Worm (Caenorhabditis elegans) whole organism, late embryonic: ENCODE measurements around the gene zfp-1.

Experiments used
- C08G9.2 ChIP-seq: sonication (generic microtip); optimal IDR thresholded peaks from 2 replicates; lab custom pipeline; 2016; ENCODE audit warnings: mild to moderate bottlenecking, missing genetic modification characterization, moderate library complexity, missing compliant biosample characterization
- C38D4.7 ChIP-seq: fragments of 200-800 bp; sonication (Bioruptor generic); optimal IDR thresholded peaks from 2 replicates; lab custom pipeline; 2018; ENCODE audit warnings: mild to moderate bottlenecking, missing genetic modification characterization, moderate library complexity, missing compliant biosample characterization
- T23F11.4 ChIP-seq: fragments of 200-800 bp; sonication (Bioruptor generic); optimal IDR thresholded peaks from 2 replicates; lab custom pipeline; 2018; ENCODE audit warnings: mild to moderate bottlenecking, missing genetic modification characterization, missing compliant biosample characterization
- ceh-18 ChIP-seq: sonication (generic microtip); optimal IDR thresholded peaks from 2 replicates; lab custom pipeline; 2016; ENCODE audit warnings: missing genetic modification characterization, missing compliant biosample characterization
- ceh-22 ChIP-seq: sonication (generic microtip); optimal IDR thresholded peaks from 2 replicates; lab custom pipeline; 2017; ENCODE audit warnings: missing biosample characterization, missing genetic modification characterization
- ceh-24 ChIP-seq: sonication (generic microtip); optimal IDR thresholded peaks from 2 replicates; lab custom pipeline; 2016; ENCODE audit warnings: mild to moderate bottlenecking, missing genetic modification characterization, missing compliant biosample characterization
- ceh-30 ChIP-seq: fragments of 150-350 bp; optimal IDR thresholded peaks from 2 replicates; lab custom pipeline; 2014; ENCODE audit warnings: missing biosample characterization, missing genetic modification characterization
- ceh-31 ChIP-seq: sonication (generic microtip); optimal IDR thresholded peaks from 2 replicates; lab custom pipeline; 2016; ENCODE audit warnings: missing genetic modification characterization, missing compliant biosample characterization
- ceh-34 ChIP-seq: sonication (generic microtip); optimal IDR thresholded peaks from 2 replicates; lab custom pipeline; 2016; ENCODE audit warnings: mild to moderate bottlenecking, missing genetic modification characterization, missing compliant biosample characterization
- ceh-45 ChIP-seq: fragments of 200-800 bp; sonication (Bioruptor generic); IDR thresholded peaks from 2 replicates; pipeline ENCODE4 v1.3.6; 2022; ENCODE audit warnings: missing genetic modification reagents, missing genetic modification characterization, missing compliant biosample characterization
- che-1 ChIP-seq: sonication (generic microtip); optimal IDR thresholded peaks from 2 replicates; lab custom pipeline; 2016; ENCODE audit warnings: mild to moderate bottlenecking, missing genetic modification characterization, missing compliant biosample characterization
- dmd-4 ChIP-seq: sonication (generic microtip); optimal IDR thresholded peaks from 2 replicates; lab custom pipeline; 2016; ENCODE audit warnings: borderline replicate concordance, missing genetic modification characterization, missing compliant biosample characterization
- elt-2 ChIP-seq: sonication (generic microtip); optimal IDR thresholded peaks from 2 replicates; lab custom pipeline; 2016; ENCODE audit warnings: missing genetic modification reagents, missing genetic modification characterization, missing compliant biosample characterization
- eyg-1 ChIP-seq: sonication (generic microtip); optimal IDR thresholded peaks from 2 replicates; lab custom pipeline; 2016; ENCODE audit warnings: missing genotype, missing genetic modification characterization, missing compliant biosample characterization
- fkh-6 ChIP-seq: sonication (generic microtip); optimal IDR thresholded peaks from 2 replicates; lab custom pipeline; 2016; ENCODE audit warnings: missing genetic modification characterization, missing compliant biosample characterization
- hlh-15 ChIP-seq: sonication (generic microtip); optimal IDR thresholded peaks from 2 replicates; lab custom pipeline; 2016; ENCODE audit warnings: missing genetic modification characterization, missing compliant biosample characterization
- hlh-6 ChIP-seq: sonication (generic microtip); optimal IDR thresholded peaks from 2 replicates; lab custom pipeline; 2016; ENCODE audit warnings: missing genotype, missing genetic modification characterization, missing compliant biosample characterization
- lim-6 ChIP-seq: sonication (generic microtip); optimal IDR thresholded peaks from 2 replicates; lab custom pipeline; 2016; ENCODE audit warnings: missing genetic modification characterization, missing compliant biosample characterization
- nfya-1 ChIP-seq: sonication (generic microtip); optimal IDR thresholded peaks from 2 replicates; lab custom pipeline; 2017; ENCODE audit warnings: missing genetic modification characterization, mild to moderate bottlenecking, missing compliant biosample characterization, antibody characterized with exemption, moderate library complexity
- nhr-11 ChIP-seq: fragments of 150-350 bp; optimal IDR thresholded peaks from 2 replicates; lab custom pipeline; 2014; ENCODE audit warnings: missing biosample characterization, missing genetic modification characterization
- npax-4 ChIP-seq: sonication (generic microtip); optimal IDR thresholded peaks from 2 replicates; lab custom pipeline; 2016; ENCODE audit warnings: missing genetic modification characterization, missing compliant biosample characterization
- pat-9 ChIP-seq: fragments of 200-800 bp; sonication (Bioruptor generic); optimal IDR thresholded peaks from 2 replicates; lab custom pipeline; 2018; ENCODE audit warnings: mild to moderate bottlenecking, missing genetic modification characterization, moderate library complexity, missing compliant biosample characterization
- pha-2 ChIP-seq: sonication (generic microtip); optimal IDR thresholded peaks from 2 replicates; lab custom pipeline; 2017; ENCODE audit warnings: mild to moderate bottlenecking, missing genetic modification characterization, missing compliant biosample characterization
- pqm-1 ChIP-seq: sonication (generic microtip); optimal IDR thresholded peaks from 2 replicates; lab custom pipeline; 2016; ENCODE audit warnings: missing genetic modification characterization, missing compliant biosample characterization
- rnt-1 ChIP-seq: sonication (generic microtip); optimal IDR thresholded peaks from 2 replicates; lab custom pipeline; 2016; ENCODE audit warnings: missing genetic modification characterization, missing compliant biosample characterization
- tbx-2 ChIP-seq: sonication (generic microtip); optimal IDR thresholded peaks from 2 replicates; lab custom pipeline; 2016; ENCODE audit warnings: missing genetic modification characterization, missing compliant biosample characterization
- ttx-3 ChIP-seq: sonication (generic microtip); optimal IDR thresholded peaks from 2 replicates; lab custom pipeline; 2016; ENCODE audit warnings: missing genetic modification reagents, missing genetic modification characterization, missing compliant biosample characterization
- ztf-16 ChIP-seq: sonication (generic microtip); optimal IDR thresholded peaks from 2 replicates; lab custom pipeline; 2017; ENCODE audit warnings: missing genetic modification characterization, missing compliant biosample characterization

Gene zfp-1

DNA sequence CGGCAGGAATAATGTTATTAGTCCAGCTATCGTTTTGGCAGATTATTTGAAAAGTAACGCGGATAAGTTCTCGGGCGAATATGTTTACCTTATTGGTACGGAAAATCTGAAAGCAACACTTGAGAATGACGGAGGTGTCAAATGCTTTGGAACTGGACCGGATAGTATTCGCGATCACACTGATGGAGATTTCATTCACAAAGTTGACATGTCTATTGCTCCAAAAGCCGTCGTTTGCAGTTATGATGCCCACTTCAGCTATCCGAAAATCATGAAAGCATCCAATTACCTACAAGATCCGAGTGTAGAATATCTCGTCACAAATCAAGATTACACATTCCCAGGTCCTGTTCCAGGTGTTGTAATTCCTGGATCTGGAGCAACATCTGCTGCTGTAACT, 18.0 kb upstream of the zfp-1 start:
- TF ChIP-seq ceh-30 (tag; lab: Kevin White, UChicago): no peak
- TF ChIP-seq nhr-11 (tag; lab: Kevin White, UChicago): no peak
- TF ChIP-seq ztf-16: no peak
- no peak for TF ChIP-seq eyg-1 (tag; lab: Kevin White, UChicago)
- TF ChIP-seq hlh-6 (tag; lab: Kevin White, UChicago): no peak
- TF ChIP-seq, all 69 proteins: peak for 0

DNA sequence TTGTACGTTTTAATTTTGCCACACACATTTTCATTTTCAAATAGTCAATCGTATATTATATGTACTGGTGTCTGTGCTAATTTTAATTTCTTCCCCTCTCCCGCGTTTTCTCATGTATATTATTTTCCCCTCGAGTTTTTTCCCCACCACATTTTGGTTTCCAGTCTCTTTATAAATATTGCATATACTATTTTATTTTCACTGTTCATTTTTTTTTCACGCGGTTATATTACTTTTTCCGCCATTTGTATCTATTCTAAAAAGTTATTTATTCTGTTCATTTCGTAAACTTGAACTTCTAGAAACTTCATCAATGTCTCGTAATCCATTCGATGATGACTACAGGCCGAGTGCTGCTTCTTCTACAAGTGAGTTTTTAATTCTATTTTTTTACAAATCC, 15.4 kb upstream of the zfp-1 start, which contains the start of gene snap-29:
Gene snap-29 (plus strand): TSS at position 301 of the 400 bp plus-strand sequence.
- TF ChIP-seq dmd-4 (tag; lab: Kevin White, UChicago): no peak
- no peak for TF ChIP-seq ttx-3 (tag; lab: Kevin White, UChicago)
- peak; percentile 41 for TF ChIP-seq nhr-11 (tag; lab: Kevin White, UChicago)
- TF ChIP-seq ceh-45: no peak
- TF ChIP-seq C08G9.2 (tag; lab: Kevin White, UChicago): no peak
- TF ChIP-seq fkh-6 (tag; lab: Kevin White, UChicago): no peak

DNA sequence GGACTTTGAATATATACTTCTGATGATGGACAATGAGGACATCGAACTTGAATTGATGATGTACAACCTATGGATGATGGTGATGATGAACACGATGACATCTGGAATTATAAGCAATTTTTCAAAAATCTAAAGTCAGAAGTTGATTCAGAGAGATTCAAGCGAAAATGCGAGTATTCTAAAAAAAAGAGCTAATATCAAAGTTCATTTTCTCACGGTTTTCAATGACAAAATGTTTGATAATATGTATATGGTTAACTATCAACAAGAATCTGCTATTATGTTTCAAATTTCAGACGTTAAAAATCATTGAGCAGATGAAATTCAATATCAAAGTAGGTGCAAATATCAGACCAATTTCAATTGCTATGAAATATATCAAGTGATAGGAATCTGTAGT, 11.4 kb upstream of the zfp-1 start, which contains the start of gene K02D10.4:
Gene K02D10.4 (minus strand): TSS at position 101 of the 400 bp plus-strand sequence.
- no peak for TF ChIP-seq nfya-1 (tag; lab: Kevin White, UChicago)
- TF ChIP-seq ttx-3 (tag; lab: Kevin White, UChicago): no peak

DNA sequence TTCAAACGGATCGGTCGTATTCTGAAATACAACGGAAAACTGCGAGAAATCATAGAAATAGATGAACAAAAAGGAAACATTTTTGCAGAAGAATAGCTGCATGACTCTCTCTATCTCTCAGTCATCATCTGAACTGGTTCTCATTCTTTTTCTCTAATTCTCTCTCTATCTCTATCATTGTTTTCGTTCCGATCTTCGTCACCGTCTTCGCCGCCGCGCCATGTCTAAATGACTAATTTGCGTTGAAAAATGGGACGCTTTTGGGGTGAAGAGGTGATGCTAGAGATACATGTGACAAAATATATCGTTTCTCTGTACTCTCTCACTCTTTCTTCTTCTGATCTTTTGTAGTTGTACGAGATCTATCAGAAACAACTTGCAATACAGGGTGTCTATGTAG, 10.9 kb upstream of the zfp-1 start:
- TF ChIP-seq C08G9.2 (tag; lab: Kevin White, UChicago): no peak
- TF ChIP-seq che-1 (tag; lab: Kevin White, UChicago): no peak
- no peak for TF ChIP-seq ceh-30 (tag; lab: Kevin White, UChicago)

DNA sequence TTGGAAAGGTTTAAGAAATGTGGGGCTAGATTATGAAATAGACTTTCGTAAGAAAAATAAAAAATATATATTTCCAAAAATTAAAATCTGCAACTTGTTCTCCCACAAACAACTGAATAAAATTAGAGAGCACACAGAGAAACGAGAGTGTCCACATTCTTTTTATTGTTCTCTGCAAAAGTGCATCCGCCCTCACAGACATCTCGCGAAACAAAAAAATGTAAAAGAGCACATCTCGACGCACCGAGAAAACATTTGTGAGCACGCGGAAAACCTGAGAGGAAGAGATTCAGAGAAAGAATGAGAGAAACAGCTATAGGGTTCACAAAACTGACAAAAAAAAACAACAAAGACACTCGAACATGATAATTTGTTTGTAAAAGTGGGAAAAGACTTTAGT, 9.3 kb upstream of the zfp-1 start:
- TF ChIP-seq npax-4 (tag; lab: Kevin White, UChicago): no peak
- peak; percentile 14 for TF ChIP-seq ceh-31 (tag; lab: Kevin White, UChicago)

DNA sequence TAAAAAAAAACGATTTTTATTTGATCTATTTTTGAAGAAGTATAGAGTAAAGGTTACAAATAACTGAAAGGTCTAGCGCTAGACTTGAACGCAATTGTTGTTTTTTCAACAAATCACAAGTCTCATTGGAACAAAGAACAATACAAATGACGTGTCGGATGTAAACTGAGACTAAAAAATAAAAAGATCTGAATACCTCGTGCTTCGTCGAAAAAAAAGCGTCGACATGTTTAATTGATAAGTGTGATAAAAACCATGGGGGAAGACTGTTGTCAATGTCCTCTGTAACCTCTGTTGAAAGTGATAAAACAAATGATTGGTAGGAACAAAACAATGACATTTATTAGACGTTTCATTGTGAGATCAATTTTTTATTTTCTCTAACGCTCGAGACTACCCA, 8.6 kb upstream of the zfp-1 start:
- TF ChIP-seq pat-9 (tag; lab: Kevin White, UChicago) (no peak), ceh-22 (tag; lab: Kevin White, UChicago) (no peak), ttx-3 (tag; lab: Kevin White, UChicago) (no peak), hlh-6 (tag; lab: Kevin White, UChicago) (no peak), rnt-1 (no peak), tbx-2 (no peak), nfya-1 (tag; lab: Kevin White, UChicago) (no peak), hlh-15 (tag; lab: Kevin White, UChicago) (no peak), che-1 (tag; lab: Kevin White, UChicago) (no peak), ztf-16 (no peak), T23F11.4 (no peak), pqm-1 (tag; lab: Kevin White, UChicago) (no peak), pha-2 (tag; lab: Kevin White, UChicago) (no peak)
- TF ChIP-seq, all 69 proteins: peak for 0

DNA sequence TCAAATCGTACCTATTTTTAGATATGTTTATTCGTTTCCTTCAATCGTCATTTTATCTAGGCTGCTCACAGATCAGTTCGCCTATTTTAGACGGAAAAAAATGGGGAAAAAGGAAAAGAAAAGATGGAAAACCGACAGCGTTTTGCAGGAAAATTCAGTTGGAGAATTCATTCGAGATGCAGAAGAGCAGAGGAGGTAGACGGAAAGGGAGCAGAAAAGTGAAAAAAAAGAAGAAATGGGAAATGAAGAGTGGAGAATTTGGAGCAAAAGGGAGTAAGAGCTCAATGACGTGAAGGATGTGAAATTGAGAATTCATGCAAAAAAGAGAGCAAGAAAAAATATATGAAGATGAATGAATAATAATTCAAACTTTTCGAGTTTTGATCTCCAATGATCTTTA, 6.8 kb upstream of the zfp-1 start:
- no peak for TF ChIP-seq ceh-24
- TF ChIP-seq ceh-34: no peak
- TF ChIP-seq C38D4.7 (GFP tag; lab: Kevin White, UChicago): no peak
- TF ChIP-seq ceh-18 (tag; lab: Kevin White, UChicago): peak; percentile 9
- no peak for TF ChIP-seq elt-2
- TF ChIP-seq lim-6 (tag; lab: Kevin White, UChicago): no peak
- TF ChIP-seq pat-9 (tag; lab: Kevin White, UChicago): no peak
- no peak for TF ChIP-seq nhr-11 (tag; lab: Kevin White, UChicago)
